Worm (Caenorhabditis elegans): Measurements from ENCODE around the gene bus-1.

bus-1 gene

DNA sequence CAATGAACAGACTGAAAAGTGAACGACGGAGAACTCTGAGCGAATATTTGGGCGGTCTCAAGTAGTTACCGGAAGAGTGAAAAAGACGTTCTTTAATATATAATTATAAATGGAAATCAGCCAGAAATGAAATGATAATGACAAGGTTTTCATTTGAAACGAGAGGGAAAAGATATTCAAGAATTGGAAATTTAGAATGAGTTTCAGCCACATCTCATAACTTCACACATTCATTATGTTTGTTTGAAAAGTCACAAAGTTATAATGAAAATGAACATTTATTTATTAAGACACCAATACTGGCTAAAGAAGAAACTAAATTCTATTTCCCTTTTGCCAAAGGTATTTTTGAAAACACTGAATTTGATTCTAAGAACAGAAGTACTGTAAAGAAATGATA is 26.5 kb upstream of the bus-1 start, which contains the start of gene C25E10.7:
Gene C25E10.7, minus strand, starts transcription at position 101 of the 400 bp plus-strand sequence.
- TF ChIP-seq nhr-237 (tag; optimal IDR thresholded peaks at IDR 0.05) (no peak), nhr-6 (tag; optimal IDR thresholded peaks at IDR 0.05) (no peak)

DNA sequence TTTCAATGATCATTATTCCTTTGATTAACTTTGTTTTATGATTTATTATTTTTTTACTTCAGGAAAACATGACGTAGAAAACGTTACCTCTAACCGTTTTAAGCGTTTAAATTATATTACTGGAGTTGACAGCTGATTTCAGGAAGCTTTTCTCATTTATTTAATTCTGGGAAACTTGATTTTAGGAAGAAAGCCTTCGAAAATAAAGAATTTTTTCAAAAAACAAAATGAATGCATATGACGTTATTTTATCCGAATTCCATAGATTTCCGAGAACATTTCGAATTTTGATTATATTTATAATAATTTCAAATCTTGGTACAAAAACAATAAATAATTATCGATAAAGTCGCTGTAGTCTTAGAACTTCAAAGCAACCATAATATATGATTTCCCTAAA is 24.7 kb upstream of the bus-1 start:
- TF ChIP-seq ceh-82 (tag; optimal IDR thresholded peaks at IDR 0.05) (no peak), unc-62 (GFP tag; optimal IDR thresholded peaks at IDR 0.05) (no peak), mab-5 (tag; optimal IDR thresholded peaks at IDR 0.05) (no peak), ztf-1 (GFP tag; conservative IDR thresholded peaks at IDR 0.05) (no peak), nhr-129 (tag; optimal IDR thresholded peaks at IDR 0.05) (no peak), crh-2 (tag; optimal IDR thresholded peaks at IDR 0.05) (no peak), mdl-1 (tag; optimal IDR thresholded peaks at IDR 0.05) (no peak), R02D3.7 (tag; optimal IDR thresholded peaks at IDR 0.05) (no peak)

DNA sequence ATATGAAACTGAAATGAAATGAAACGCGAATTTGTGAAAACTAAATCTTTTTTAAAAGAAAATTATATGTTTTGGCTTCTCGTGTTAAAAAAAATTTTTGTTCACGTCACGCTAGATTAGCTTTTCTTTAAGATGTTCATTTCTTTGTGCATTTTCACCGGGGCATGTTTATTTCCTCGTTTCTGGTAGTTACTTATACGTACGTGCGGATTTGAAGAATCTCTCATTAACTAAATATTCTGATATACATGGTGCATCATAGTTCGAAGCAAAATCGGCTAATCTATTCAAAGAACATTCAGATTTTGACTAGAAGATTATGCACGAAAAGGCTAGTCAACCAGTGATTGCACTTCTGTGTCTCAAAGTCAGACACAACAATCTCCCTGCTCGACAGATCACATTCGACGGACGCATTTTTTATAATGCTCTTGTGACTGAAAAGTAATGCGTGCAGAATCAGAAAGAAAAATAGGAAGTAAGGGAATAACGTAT is 23.0 kb upstream of the bus-1 start, which contains the start of gene C25E10.17:
Gene C25E10.17, minus strand, starts transcription at position 51 of the 495 bp plus-strand sequence.
- TF ChIP-seq nhr-21 (tag; optimal IDR thresholded peaks at IDR 0.05), result peak; percentile 26
- TF ChIP-seq mdl-1 (tag; optimal IDR thresholded peaks at IDR 0.05), result no peak

DNA sequence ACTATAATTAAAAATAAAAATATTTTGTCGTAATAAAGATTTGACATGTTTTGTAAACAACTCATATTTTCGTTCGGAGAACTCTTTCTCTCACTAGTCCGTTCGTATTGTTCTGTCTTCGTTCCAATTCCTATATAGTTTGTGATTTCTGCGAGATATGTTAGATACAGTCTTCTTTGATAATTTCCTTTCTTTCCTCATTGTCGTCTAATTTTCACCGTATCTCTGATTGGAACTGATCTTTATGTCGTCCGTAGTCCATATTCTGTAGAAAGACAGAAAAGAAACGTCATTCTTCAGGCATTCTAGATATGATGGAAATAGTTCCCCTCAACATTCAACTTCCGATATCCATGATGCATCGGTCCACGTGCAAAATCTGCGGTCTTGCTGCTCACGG is 20.3 kb upstream of the bus-1 start, which contains the start of gene nhr-30:
Gene nhr-30, plus strand, starts transcription at position 301 of the 400 bp plus-strand sequence.
- no peak for TF ChIP-seq sma-3 (GFP tag; optimal IDR thresholded peaks at IDR 0.05)

DNA sequence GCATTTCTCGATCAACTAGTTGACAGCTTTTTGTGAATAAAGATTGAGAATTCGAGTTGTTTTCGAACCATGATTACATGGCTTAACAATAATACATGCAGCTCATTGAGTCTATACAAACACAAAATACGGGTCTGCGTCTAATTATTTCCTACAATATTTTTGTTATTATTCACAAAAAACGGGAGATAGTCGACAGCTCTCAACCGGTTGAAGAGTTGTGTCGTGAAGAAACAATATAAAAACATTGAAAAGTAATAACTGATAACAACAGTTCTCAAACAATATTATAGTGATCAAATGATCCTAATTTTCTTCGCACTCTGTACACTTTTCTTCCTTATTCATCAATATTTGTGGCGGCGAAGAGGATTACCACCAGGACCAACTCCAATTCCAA is 16.4 kb upstream of the bus-1 start, which contains the start of gene cyp-33B1:
Gene cyp-33B1, plus strand, starts transcription at position 301 of the 400 bp plus-strand sequence.
- TF ChIP-seq ceh-16 (tag; optimal IDR thresholded peaks at IDR 0.05), result no peak
- no peak for TF ChIP-seq lin-11 (tag; optimal IDR thresholded peaks at IDR 0.05)
- TF ChIP-seq nhr-11 (tag; optimal IDR thresholded peaks at IDR 0.05), result no peak
- TF ChIP-seq ztf-1 (GFP tag; conservative IDR thresholded peaks at IDR 0.05), result no peak
- TF ChIP-seq ztf-4 (tag; optimal IDR thresholded peaks at IDR 0.05), result no peak
- TF ChIP-seq nhr-129 (tag; optimal IDR thresholded peaks at IDR 0.05), result no peak
- no peak for TF ChIP-seq snpc-4 (tag; optimal IDR thresholded peaks at IDR 0.05)

DNA sequence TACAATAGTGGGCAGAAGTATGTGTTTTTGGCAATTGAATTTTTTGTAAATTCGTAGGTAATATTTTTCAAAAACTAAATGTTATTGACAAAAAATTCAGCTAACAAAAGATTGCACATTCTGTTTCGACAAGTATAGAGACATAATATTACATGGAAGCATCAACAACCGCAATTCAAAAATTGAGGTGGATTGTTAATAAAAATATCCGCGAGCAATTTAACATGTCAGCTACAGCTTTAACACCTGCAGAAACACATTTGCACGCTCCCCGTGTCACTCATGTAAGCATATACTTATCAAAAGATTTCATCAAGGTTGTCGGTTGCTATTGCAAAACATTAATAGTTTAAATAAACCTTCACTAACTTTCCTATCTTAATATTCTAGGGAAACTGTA is 11.1 kb upstream of the bus-1 start, which contains the start of gene srsx-34:
Gene srsx-34, plus strand, starts transcription at position 301 of the 400 bp plus-strand sequence.
- TF ChIP-seq gmeb-1 (tag; optimal IDR thresholded peaks at IDR 0.05) (no peak), lsy-2 (tag; optimal IDR thresholded peaks at IDR 0.05) (no peak), alr-1 (tag; optimal IDR thresholded peaks at IDR 0.05) (no peak), nhr-129 (tag; optimal IDR thresholded peaks at IDR 0.05) (no peak), mdl-1 (tag; optimal IDR thresholded peaks at IDR 0.05) (no peak), nhr-77 (tag; optimal IDR thresholded peaks at IDR 0.05) (no peak), sma-3 (GFP tag; optimal IDR thresholded peaks at IDR 0.05) (no peak), aly-2 (tag; optimal IDR thresholded peaks at IDR 0.05) (no peak), C34F6.9 (tag; optimal IDR thresholded peaks at IDR 0.05) (no peak), unc-39 (tag; optimal IDR thresholded peaks at IDR 0.05) (no peak), fos-1 (tag; optimal IDR thresholded peaks at IDR 0.05) (no peak), elt-1 (tag; optimal IDR thresholded peaks at IDR 0.05) (no peak), ztf-1 (GFP tag; conservative IDR thresholded peaks at IDR 0.05) (no peak), lin-11 (tag; optimal IDR thresholded peaks at IDR 0.05) (no peak), sma-9 (GFP tag; optimal IDR thresholded peaks at IDR 0.05) (no peak), sma-9 (tag; optimal IDR thresholded peaks at IDR 0.05) (no peak), ztf-11 (tag; optimal IDR thresholded peaks at IDR 0.05) (no peak), unc-62 (GFP tag; optimal IDR thresholded peaks at IDR 0.05) (no peak), ZK546.5 (tag; optimal IDR thresholded peaks at IDR 0.05) (no peak), egl-27 (tag; optimal IDR thresholded peaks at IDR 0.05) (no peak)

DNA sequence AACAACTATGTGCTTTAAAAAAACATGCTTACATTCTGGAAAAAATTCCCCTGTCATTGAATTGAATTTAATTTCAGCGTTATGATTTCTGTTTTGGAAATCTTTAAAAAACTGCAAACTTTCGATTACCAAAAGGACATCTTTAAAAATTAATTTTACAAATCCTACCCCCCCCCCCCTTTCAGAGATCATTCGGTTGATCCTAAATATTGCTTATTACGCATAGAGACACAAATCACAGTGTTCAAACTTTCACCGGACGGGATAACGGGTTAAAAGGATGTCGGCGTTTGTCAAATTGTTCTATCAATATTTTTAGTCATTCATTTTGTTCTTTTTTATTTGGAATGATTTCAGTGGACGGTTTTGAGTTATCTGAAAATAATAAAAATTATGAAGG is 8.7 kb upstream of the bus-1 start, which contains the start of gene C25E10.4:
Gene C25E10.4, plus strand, starts transcription at position 301 of the 400 bp plus-strand sequence.
- TF ChIP-seq ztf-4 (tag; optimal IDR thresholded peaks at IDR 0.05), result no peak
- no peak for TF ChIP-seq snpc-4 (tag; optimal IDR thresholded peaks at IDR 0.05)
- no peak for TF ChIP-seq lin-11 (tag; optimal IDR thresholded peaks at IDR 0.05)
- no peak for TF ChIP-seq ZK546.5 (tag; optimal IDR thresholded peaks at IDR 0.05)
- TF ChIP-seq fos-1 (tag; optimal IDR thresholded peaks at IDR 0.05), result no peak
- TF ChIP-seq lin-39 (tag; optimal IDR thresholded peaks at IDR 0.05), result no peak
- TF ChIP-seq mab-5 (tag; optimal IDR thresholded peaks at IDR 0.05), result no peak
- no peak for TF ChIP-seq nhr-21 (tag; optimal IDR thresholded peaks at IDR 0.05)
- no peak for TF ChIP-seq elt-1 (tag; optimal IDR thresholded peaks at IDR 0.05)
- no peak for TF ChIP-seq elt-3 (tag; optimal IDR thresholded peaks at IDR 0.05)
- TF ChIP-seq unc-55 (GFP tag; optimal IDR thresholded peaks at IDR 0.05), result no peak
- TF ChIP-seq sma-9 (GFP tag; optimal IDR thresholded peaks at IDR 0.05), result no peak
- no peak for TF ChIP-seq sma-9 (tag; optimal IDR thresholded peaks at IDR 0.05)
- no peak for TF ChIP-seq nhr-25 (tag; optimal IDR thresholded peaks at IDR 0.05)
- no peak for TF ChIP-seq sem-4 (tag; optimal IDR thresholded peaks at IDR 0.05)
- TF ChIP-seq ceh-16 (tag; optimal IDR thresholded peaks at IDR 0.05), result no peak
- no peak for TF ChIP-seq lin-13 (GFP tag; optimal IDR thresholded peaks at IDR 0.05)
- no peak for TF ChIP-seq zag-1 (tag; optimal IDR thresholded peaks at IDR 0.05)
- no peak for TF ChIP-seq peb-1 (tag; optimal IDR thresholded peaks at IDR 0.05)
- TF ChIP-seq skn-1 (tag; optimal IDR thresholded peaks at IDR 0.05), result no peak
- TF ChIP-seq ztf-1 (GFP tag; conservative IDR thresholded peaks at IDR 0.05), result no peak

All from whole organism, L2 larva.